Worm (Caenorhabditis elegans) whole organism, mixed stage, embryonic: ENCODE results near the gene mltn-1.

ENCODE experiments used
- M03D4.4 ChIP-seq: sonication (generic microtip); optimal IDR thresholded peaks from 2 replicates; lab custom pipeline; 2017; ENCODE audit warnings: mild to moderate bottlenecking, missing genetic modification characterization, missing compliant biosample characterization
- bed-3 ChIP-seq: fragments of 200-800 bp; sonication (Bioruptor generic); optimal IDR thresholded peaks from 3 replicates; lab custom pipeline; 2018; ENCODE audit warnings: mild to moderate bottlenecking, missing genetic modification characterization, moderate library complexity, missing compliant biosample characterization
- blmp-1 ChIP-seq: fragments of 150-350 bp; optimal IDR thresholded peaks from 2 replicates; lab custom pipeline; 2014; ENCODE audit warnings: missing biosample characterization, missing genetic modification characterization
- ceh-39 ChIP-seq: fragments of 150-350 bp; optimal IDR thresholded peaks from 2 replicates; lab custom pipeline; 2014; ENCODE audit warnings: missing biosample characterization, missing genetic modification characterization
- ceh-43 ChIP-seq: fragments of 200-800 bp; sonication (Bioruptor generic); optimal IDR thresholded peaks from 2 replicates; lab custom pipeline; 2018; ENCODE audit warnings: mild to moderate bottlenecking, missing genetic modification characterization, moderate library complexity, missing compliant biosample characterization
- ceh-83 ChIP-seq: fragments of 200-800 bp; sonication (Bioruptor generic); optimal IDR thresholded peaks from 2 replicates; lab custom pipeline; 2018; ENCODE audit warnings: mild to moderate bottlenecking, missing genetic modification characterization, missing compliant biosample characterization
- ces-1 ChIP-seq: fragments of 150-350 bp; optimal IDR thresholded peaks from 2 replicates; lab custom pipeline; 2014; ENCODE audit warnings: missing biosample characterization, missing genetic modification reagents, missing genetic modification characterization
- cnd-1 ChIP-seq: fragments of 200-800 bp; sonication (Bioruptor generic); optimal IDR thresholded peaks from 2 replicates; lab custom pipeline; 2018; ENCODE audit warnings: mild to moderate bottlenecking, missing genetic modification characterization, missing compliant biosample characterization
- drap-1 ChIP-seq: fragments of 200-800 bp; sonication (Bioruptor generic); optimal IDR thresholded peaks from 3 replicates; lab custom pipeline; 2018; ENCODE audit warnings: mild to moderate bottlenecking, missing genetic modification characterization, missing compliant biosample characterization
- elt-1 ChIP-seq: sonication (generic microtip); optimal IDR thresholded peaks from 2 replicates; lab custom pipeline; 2017; ENCODE audit warnings: missing genetic modification characterization, mild to moderate bottlenecking, missing compliant biosample characterization, antibody characterized with exemption, moderate library complexity, borderline replicate concordance; ENCODE audit not compliant: insufficient read depth
- elt-3 ChIP-seq: fragments of 150-350 bp; optimal IDR thresholded peaks from 2 replicates; lab custom pipeline; 2014; ENCODE audit warnings: missing biosample characterization, missing genetic modification characterization
- flh-1 ChIP-seq: fragments of 200-800 bp; sonication (Bioruptor generic); optimal IDR thresholded peaks from 2 replicates; lab custom pipeline; 2018; ENCODE audit warnings: mild to moderate bottlenecking, missing genetic modification characterization, moderate library complexity, missing compliant biosample characterization
- ham-2 ChIP-seq: fragments of 200-800 bp; sonication (Bioruptor generic); optimal IDR thresholded peaks from 2 replicates; lab custom pipeline; 2018; ENCODE audit warnings: mild to moderate bottlenecking, missing genetic modification characterization, missing compliant biosample characterization
- hlh-1 ChIP-seq: fragments of 150-350 bp; optimal IDR thresholded peaks from 2 replicates; lab custom pipeline; 2014; ENCODE audit warnings: missing biosample characterization, missing genetic modification reagents, missing genetic modification characterization
- lin-13 ChIP-seq: fragments of 150-350 bp; optimal IDR thresholded peaks from 2 replicates; lab custom pipeline; 2014; ENCODE audit warnings: missing biosample characterization, missing genetic modification characterization
- lin-32 ChIP-seq: fragments of 200-800 bp; sonication (Bioruptor generic); optimal IDR thresholded peaks from 2 replicates; lab custom pipeline; 2018; ENCODE audit warnings: mild to moderate bottlenecking, missing genetic modification characterization, missing compliant biosample characterization
- lsy-2 ChIP-seq: fragments of 150-350 bp; optimal IDR thresholded peaks from 2 replicates; lab custom pipeline; 2014; ENCODE audit warnings: missing biosample characterization, missing genetic modification characterization
- mab-5 ChIP-seq: fragments of 150-350 bp; optimal IDR thresholded peaks from 2 replicates; lab custom pipeline; 2014; ENCODE audit warnings: missing biosample characterization, missing genetic modification characterization
- mep-1 ChIP-seq: fragments of 150-350 bp; optimal IDR thresholded peaks from 2 replicates; lab custom pipeline; 2017; ENCODE audit warnings: missing biosample characterization, missing genetic modification reagents, missing genetic modification characterization, inconsistent platforms
- mls-2 ChIP-seq: sonication (generic microtip); optimal IDR thresholded peaks from 2 replicates; lab custom pipeline; 2016; ENCODE audit warnings: mild to moderate bottlenecking, missing genetic modification characterization, moderate library complexity, missing compliant biosample characterization
- nhr-12 ChIP-seq: fragments of 150-350 bp; optimal IDR thresholded peaks from 2 replicates; lab custom pipeline; 2014; ENCODE audit warnings: missing biosample characterization, missing genetic modification characterization
- nhr-2 ChIP-seq: fragments of 150-350 bp; optimal IDR thresholded peaks from 2 replicates; lab custom pipeline; 2014; ENCODE audit warnings: missing biosample characterization, missing genetic modification characterization
- nhr-237 ChIP-seq: fragments of 150-350 bp; optimal IDR thresholded peaks from 2 replicates; lab custom pipeline; 2014; ENCODE audit warnings: missing biosample characterization, missing genetic modification characterization
- nhr-28 ChIP-seq: fragments of 150-350 bp; optimal IDR thresholded peaks from 2 replicates; lab custom pipeline; 2014; ENCODE audit warnings: missing biosample characterization, missing genetic modification characterization
- nhr-76 ChIP-seq: sonication (generic microtip); optimal IDR thresholded peaks from 2 replicates; lab custom pipeline; 2017; ENCODE audit warnings: missing biosample characterization, missing genetic modification characterization
- pha-4 ChIP-seq: fragments of 150-350 bp; optimal IDR thresholded peaks from 2 replicates; lab custom pipeline; 2018; ENCODE audit warnings: missing biosample characterization, missing genetic modification reagents, missing genetic modification characterization
- sem-2 ChIP-seq: fragments of 200-800 bp; sonication (Bioruptor generic); optimal IDR thresholded peaks from 2 replicates; lab custom pipeline; 2018; ENCODE audit warnings: mild to moderate bottlenecking, missing genetic modification characterization, missing compliant biosample characterization
- snpc-4 ChIP-seq: fragments of 150-350 bp; optimal IDR thresholded peaks from 2 replicates; lab custom pipeline; 2014; ENCODE audit warnings: missing biosample characterization, missing genetic modification characterization
- sptf-1 ChIP-seq: sonication (generic microtip); optimal IDR thresholded peaks from 2 replicates; lab custom pipeline; 2017; ENCODE audit warnings: mild to moderate bottlenecking, missing genetic modification characterization, moderate library complexity, missing compliant biosample characterization
- tbx-8 ChIP-seq: fragments of 200-800 bp; sonication (Bioruptor generic); optimal IDR thresholded peaks from 2 replicates; lab custom pipeline; 2018; ENCODE audit warnings: mild to moderate bottlenecking, missing genetic modification characterization, moderate library complexity, missing compliant biosample characterization
- unc-120 ChIP-seq: sonication (generic microtip); optimal IDR thresholded peaks from 2 replicates; lab custom pipeline; 2017; ENCODE audit warnings: missing genetic modification characterization, missing compliant biosample characterization; ENCODE audit not compliant: poor library complexity, severe bottlenecking
- unc-39 ChIP-seq: fragments of 150-350 bp; optimal IDR thresholded peaks from 2 replicates; lab custom pipeline; 2014; ENCODE audit warnings: missing biosample characterization, missing genetic modification characterization
- unc-62 ChIP-seq: fragments of 150-350 bp; optimal IDR thresholded peaks from 2 replicates; lab custom pipeline; 2014; ENCODE audit warnings: missing biosample characterization, missing genetic modification reagents, missing genetic modification characterization
- zip-8 ChIP-seq: fragments of 150-350 bp; optimal IDR thresholded peaks from 2 replicates; lab custom pipeline; 2014; ENCODE audit warnings: missing biosample characterization, missing genetic modification characterization
- ztf-11 ChIP-seq: fragments of 150-350 bp; optimal IDR thresholded peaks from 2 replicates; lab custom pipeline; 2014; ENCODE audit warnings: missing biosample characterization, missing genetic modification characterization

Gene mltn-1

DNA sequence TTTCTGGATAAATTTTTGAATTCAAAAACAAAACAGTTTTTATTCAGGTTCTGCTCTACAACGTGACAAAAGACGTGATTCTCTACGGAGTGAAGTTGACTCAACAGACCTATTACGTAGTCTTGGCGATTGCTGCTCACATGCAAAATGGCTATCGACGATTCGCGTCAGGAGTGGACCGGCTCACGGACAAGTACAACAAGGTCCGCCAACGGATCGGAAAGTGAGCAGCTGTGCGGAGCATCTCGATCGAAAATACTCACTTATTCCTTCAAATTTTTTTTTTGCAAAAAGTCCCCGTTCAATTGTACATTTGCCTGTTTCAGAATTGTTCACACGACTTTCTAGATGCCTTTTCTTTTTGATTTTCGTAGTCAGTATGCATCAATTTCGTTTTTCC is 14.8 kb upstream of the mltn-1 start:
- TF ChIP-seq snpc-4 (no peak), flh-1 (GFP tag; lab: Kevin White, UChicago) (no peak), blmp-1 (tag; lab: Kevin White, UChicago) (no peak), hlh-1 (tag; lab: Kevin White, UChicago) (no peak), lin-32 (no peak), sem-2 (GFP tag; lab: Kevin White, UChicago) (no peak), tbx-8 (GFP tag; lab: Kevin White, UChicago) (no peak), pha-4 (tag; lab: Kevin White, UChicago) (no peak), bed-3 (GFP tag; lab: Kevin White, UChicago) (no peak), elt-3 (no peak), ceh-39 (tag; lab: Kevin White, UChicago) (no peak), unc-62 (GFP tag; lab: Kevin White, UChicago) (no peak)

DNA sequence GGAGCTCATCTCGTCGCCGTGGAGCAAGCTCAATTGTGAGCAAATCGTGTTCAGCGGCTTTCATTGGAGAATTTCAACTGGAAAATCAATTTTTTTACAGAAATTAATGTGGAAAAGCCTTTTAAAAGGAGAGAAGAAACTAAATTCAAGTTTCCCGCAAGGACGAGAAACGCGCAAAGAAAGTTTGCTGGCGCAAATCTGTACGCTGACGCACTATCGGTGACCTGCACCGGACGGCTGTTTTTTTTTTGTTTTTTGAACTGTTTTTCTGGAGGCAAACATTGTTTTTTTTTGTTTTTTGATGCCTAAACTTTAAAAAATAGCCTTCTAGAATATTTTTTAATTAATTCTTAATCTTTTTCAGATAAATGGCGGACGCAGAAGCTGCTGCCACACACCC is 11.9 kb upstream of the mltn-1 start, which contains the start of the genes hpr-17 and F32A11.1:
TSS of gene hpr-17 (minus strand) at position 77 of the 400 bp plus-strand sequence.
TSS of gene F32A11.1 (plus strand) at position 359 of the 400 bp plus-strand sequence.
- TF ChIP-seq unc-62 (GFP tag; lab: Kevin White, UChicago) (no peak), ceh-39 (tag; lab: Kevin White, UChicago) (no peak), tbx-8 (GFP tag; lab: Kevin White, UChicago) (no peak), nhr-2 (tag; lab: Kevin White, UChicago) (no peak), ztf-11 (peak; percentile 22), elt-3 (no peak), nhr-28 (no peak), drap-1 (no peak), unc-39 (tag; lab: Kevin White, UChicago) (no peak), M03D4.4 (tag; lab: Kevin White, UChicago) (no peak), lin-32 (no peak), elt-1 (tag; lab: Kevin White, UChicago) (no peak), ceh-43 (GFP tag; lab: Kevin White, UChicago) (no peak), sptf-1 (tag; lab: Kevin White, UChicago) (peak; percentile 50), flh-1 (GFP tag; lab: Kevin White, UChicago) (no peak), unc-120 (no peak), mab-5 (tag; lab: Kevin White, UChicago) (peak; percentile 26), zip-8 (tag; lab: Kevin White, UChicago) (no peak), lsy-2 (peak; percentile 67), cnd-1 (tag; lab: Kevin White, UChicago) (no peak), lin-13 (tag; lab: Kevin White, UChicago) (peak; percentile 58), bed-3 (GFP tag; lab: Kevin White, UChicago) (no peak), nhr-76 (no peak), pha-4 (tag; lab: Kevin White, UChicago) (peak; percentile 56), nhr-12 (tag; lab: Kevin White, UChicago) (no peak), hlh-1 (tag; lab: Kevin White, UChicago) (peak; percentile 12), nhr-237 (tag; lab: Kevin White, UChicago) (peak; percentile 56), snpc-4 (no peak), ces-1 (peak; percentile 42), ceh-83 (no peak), sem-2 (GFP tag; lab: Kevin White, UChicago) (no peak), mep-1 (tag; lab: Kevin White, UChicago) (peak; percentile 73), ham-2 (no peak), blmp-1 (tag; lab: Kevin White, UChicago) (no peak), mls-2 (tag; lab: Kevin White, UChicago) (no peak)

DNA sequence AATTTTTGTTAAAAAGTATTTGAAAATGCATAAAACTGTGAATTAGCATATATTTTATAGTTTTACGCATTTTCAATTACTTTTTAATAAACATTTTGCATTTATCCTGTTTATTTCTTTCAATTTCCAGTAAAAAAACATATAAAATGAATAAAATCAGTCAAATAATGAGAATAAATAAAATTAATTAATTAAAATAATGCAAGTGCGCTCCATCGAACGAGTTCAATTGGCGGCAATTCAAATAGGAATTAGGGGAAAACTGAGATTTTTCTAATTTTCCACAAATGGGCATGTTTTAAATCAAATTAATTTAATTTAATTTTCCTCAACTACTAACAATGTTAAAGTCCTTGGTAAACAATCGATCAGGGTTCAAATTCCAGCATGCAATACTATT is 11.0 kb upstream of the mltn-1 start:
- TF ChIP-seq ceh-43 (GFP tag; lab: Kevin White, UChicago): no peak
- no peak for TF ChIP-seq elt-3
- TF ChIP-seq tbx-8 (GFP tag; lab: Kevin White, UChicago): no peak
- TF ChIP-seq nhr-2 (tag; lab: Kevin White, UChicago): no peak

DNA sequence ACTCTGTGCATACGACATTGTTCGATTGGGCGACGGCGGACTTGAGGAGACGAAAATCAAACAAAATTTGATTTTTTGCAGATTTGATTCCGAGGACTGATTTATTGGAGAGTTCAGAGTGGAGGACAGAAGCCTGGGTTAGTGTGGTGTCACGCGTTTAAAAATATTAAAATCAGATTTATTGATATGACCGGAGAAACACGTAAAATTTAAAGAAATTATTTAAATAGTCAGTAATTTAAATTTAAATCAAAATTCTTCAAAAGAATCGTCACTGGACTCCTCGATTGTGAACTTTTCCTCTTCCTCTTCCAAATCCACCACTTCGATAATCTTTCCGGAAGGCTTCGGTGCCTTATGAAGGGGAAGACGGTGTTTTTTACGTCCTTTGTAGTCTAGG is 8.3 kb upstream of the mltn-1 start, which contains the start of gene spe-18:
TSS of gene spe-18 (minus strand) at position 101 of the 400 bp plus-strand sequence.
- TF ChIP-seq lin-32 (no peak), blmp-1 (tag; lab: Kevin White, UChicago) (no peak), drap-1 (no peak)
- TF ChIP-seq, all 35 proteins: peak for 0
